Worm (Caenorhabditis elegans) whole organism, L1 larva: ENCODE data around the gene C18B2.2.

Experiments
- C04F5.9 ChIP-seq: sonication (generic microtip); optimal IDR thresholded peaks from 2 replicates; lab custom pipeline; 2016; ENCODE audit warnings: missing genetic modification characterization, missing compliant biosample characterization
- C34B4.2 ChIP-seq: sonication (generic microtip); optimal IDR thresholded peaks from 2 replicates; lab custom pipeline; 2017; ENCODE audit warnings: mild to moderate bottlenecking, missing genetic modification characterization, missing compliant biosample characterization
- aha-1 ChIP-seq: fragments of 150-350 bp; optimal IDR thresholded peaks from 2 replicates; lab custom pipeline; 2014; ENCODE audit warnings: missing biosample characterization, missing genetic modification characterization
- blmp-1 ChIP-seq: fragments of 150-350 bp; optimal IDR thresholded peaks from 2 replicates; lab custom pipeline; 2014; ENCODE audit warnings: missing biosample characterization, missing genetic modification characterization
- ceh-8 ChIP-seq: fragments of 200-800 bp; sonication (Bioruptor generic); optimal IDR thresholded peaks from 2 replicates; lab custom pipeline; 2018; ENCODE audit warnings: mild to moderate bottlenecking, missing genetic modification characterization, moderate library complexity, missing compliant biosample characterization
- ceh-88 ChIP-seq: fragments of 200-800 bp; sonication (Bioruptor generic); IDR thresholded peaks from 2 replicates; pipeline ENCODE4 v1.3.6; 2022; ENCODE audit warnings: missing genetic modification characterization, missing compliant biosample characterization
- efl-1 ChIP-seq, 4 experiments: fragments of 150-350 bp; optimal IDR thresholded peaks in 3 of 4; peaks in 1 of 4; 1 replicate in 1 of 4; 2 replicates in 3 of 4; lab custom pipeline; 2014; ENCODE audit warnings: missing biosample characterization in 2 of 4, missing genetic modification characterization in 2 of 4, missing genetic modification reagents in 2 of 4
- elt-2 ChIP-seq: sonication (generic microtip); optimal IDR thresholded peaks from 2 replicates; lab custom pipeline; 2016; ENCODE audit warnings: missing genetic modification characterization, mild to moderate bottlenecking, inconsistent platforms, missing compliant biosample characterization, missing genetic modification reagents
- fkh-10 ChIP-seq: sonication (generic microtip); optimal IDR thresholded peaks from 2 replicates; lab custom pipeline; 2017; ENCODE audit warnings: missing biosample characterization, missing genetic modification reagents, missing genetic modification characterization
- hlh-17 ChIP-seq: fragments of 200-800 bp; sonication (Bioruptor generic); optimal IDR thresholded peaks from 2 replicates; lab custom pipeline; 2018; ENCODE audit warnings: missing genetic modification characterization, mild to moderate bottlenecking, missing compliant biosample characterization, moderate library complexity, borderline replicate concordance
- hlh-4 ChIP-seq: sonication (generic microtip); optimal IDR thresholded peaks from 2 replicates; lab custom pipeline; 2016; ENCODE audit warnings: mild to moderate bottlenecking, missing genetic modification characterization, missing compliant biosample characterization
- hpl-2 ChIP-seq: fragments of 150-350 bp; optimal IDR thresholded peaks from 2 replicates; lab custom pipeline; 2014; ENCODE audit warnings: missing biosample characterization, missing genetic modification reagents, missing genetic modification characterization
- jun-1 ChIP-seq: fragments of 150-350 bp; optimal IDR thresholded peaks from 2 replicates; lab custom pipeline; 2014; ENCODE audit warnings: missing biosample characterization, missing genetic modification reagents, missing genetic modification characterization
- lin-13 ChIP-seq: fragments of 150-350 bp; optimal IDR thresholded peaks from 2 replicates; lab custom pipeline; 2014; ENCODE audit warnings: missing biosample characterization, missing genetic modification reagents, missing genetic modification characterization
- lin-14 ChIP-seq: fragments of 200-800 bp; sonication (Bioruptor generic); optimal IDR thresholded peaks from 2 replicates; lab custom pipeline; 2018; ENCODE audit warnings: mild to moderate bottlenecking, missing genetic modification characterization, moderate library complexity, missing compliant biosample characterization
- lin-35 ChIP-seq, 2 experiments: fragments of 150-350 bp; optimal IDR thresholded peaks; 2 replicates each; lab custom pipeline; 2014; ENCODE audit warnings: missing biosample characterization in 2 of 2, missing genetic modification characterization in 2 of 2, missing genetic modification reagents in 2 of 2
- mab-9 ChIP-seq: fragments of 200-800 bp; sonication (Bioruptor generic); IDR thresholded peaks from 2 replicates; pipeline ENCODE4 v1.3.6; 2022; ENCODE audit warnings: missing genetic modification reagents, missing genetic modification characterization, missing compliant biosample characterization
- mdl-1 ChIP-seq, 2 experiments: fragments of 150-350 bp; optimal IDR thresholded peaks; 2 replicates each; lab custom pipeline; 2014 to 2017; ENCODE audit warnings: missing biosample characterization in 2 of 2, missing genetic modification characterization in 2 of 2, inconsistent platforms in 1 of 2
- mef-2 ChIP-seq: fragments of 150-350 bp; optimal IDR thresholded peaks from 2 replicates; lab custom pipeline; 2014; ENCODE audit warnings: missing biosample characterization, missing genetic modification characterization
- nhr-237 ChIP-seq: fragments of 150-350 bp; optimal IDR thresholded peaks from 2 replicates; lab custom pipeline; 2014; ENCODE audit warnings: missing biosample characterization, missing genetic modification characterization
- nhr-47 ChIP-seq: sonication (generic microtip); optimal IDR thresholded peaks from 2 replicates; lab custom pipeline; 2016; ENCODE audit warnings: mild to moderate bottlenecking, missing genetic modification characterization, moderate library complexity, missing compliant biosample characterization
- nhr-71 ChIP-seq: sonication (generic microtip); optimal IDR thresholded peaks from 2 replicates; lab custom pipeline; 2016; ENCODE audit warnings: mild to moderate bottlenecking, missing genetic modification characterization, moderate library complexity, missing compliant biosample characterization
- pag-3 ChIP-seq: sonication (generic microtip); optimal IDR thresholded peaks from 2 replicates; lab custom pipeline; 2017; ENCODE audit warnings: missing genetic modification characterization, mild to moderate bottlenecking, missing compliant biosample characterization, antibody characterized with exemption, borderline replicate concordance; ENCODE audit not compliant: insufficient read depth
- pqm-1 ChIP-seq: sonication (generic microtip); optimal IDR thresholded peaks from 3 replicates; lab custom pipeline; 2017; ENCODE audit warnings: missing biosample characterization, missing genetic modification characterization
- rnt-1 ChIP-seq: sonication (generic microtip); optimal IDR thresholded peaks from 2 replicates; lab custom pipeline; 2016; ENCODE audit warnings: mild to moderate bottlenecking, missing genetic modification characterization, moderate library complexity, missing compliant biosample characterization
- skn-1 ChIP-seq: fragments of 150-350 bp; optimal IDR thresholded peaks from 2 replicates; lab custom pipeline; 2014; ENCODE audit warnings: missing biosample characterization, missing genetic modification characterization
- snu-23 ChIP-seq: sonication (generic microtip); optimal IDR thresholded peaks from 2 replicates; lab custom pipeline; 2016; ENCODE audit warnings: missing genetic modification characterization, missing compliant biosample characterization
- sox-4 ChIP-seq: sonication (generic microtip); optimal IDR thresholded peaks from 2 replicates; lab custom pipeline; 2016; ENCODE audit warnings: missing genetic modification characterization, missing compliant biosample characterization
- sup-37 ChIP-seq: fragments of 200-800 bp; sonication (Bioruptor generic); optimal IDR thresholded peaks from 2 replicates; lab custom pipeline; 2018; ENCODE audit warnings: mild to moderate bottlenecking, missing genetic modification characterization, missing compliant biosample characterization
- swsn-7 ChIP-seq: sonication (generic microtip); optimal IDR thresholded peaks from 2 replicates; lab custom pipeline; 2016; ENCODE audit warnings: missing genetic modification characterization, missing compliant biosample characterization
- unc-98 ChIP-seq: fragments of 200-800 bp; sonication (Bioruptor generic); IDR thresholded peaks from 2 replicates; pipeline ENCODE4 v1.3.6; 2022; ENCODE audit warnings: missing genetic modification characterization, missing compliant biosample characterization
- xbp-1 ChIP-seq: sonication (generic microtip); optimal IDR thresholded peaks from 2 replicates; lab custom pipeline; 2016; ENCODE audit warnings: missing genetic modification characterization, missing compliant biosample characterization
- zag-1 ChIP-seq: fragments of 150-350 bp; optimal IDR thresholded peaks from 2 replicates; lab custom pipeline; 2014; ENCODE audit warnings: missing biosample characterization, missing genetic modification characterization
- ztf-4 ChIP-seq: fragments of 150-350 bp; optimal IDR thresholded peaks from 2 replicates; lab custom pipeline; 2014; ENCODE audit warnings: missing biosample characterization, missing genetic modification characterization

The C18B2.2 gene

DNA sequence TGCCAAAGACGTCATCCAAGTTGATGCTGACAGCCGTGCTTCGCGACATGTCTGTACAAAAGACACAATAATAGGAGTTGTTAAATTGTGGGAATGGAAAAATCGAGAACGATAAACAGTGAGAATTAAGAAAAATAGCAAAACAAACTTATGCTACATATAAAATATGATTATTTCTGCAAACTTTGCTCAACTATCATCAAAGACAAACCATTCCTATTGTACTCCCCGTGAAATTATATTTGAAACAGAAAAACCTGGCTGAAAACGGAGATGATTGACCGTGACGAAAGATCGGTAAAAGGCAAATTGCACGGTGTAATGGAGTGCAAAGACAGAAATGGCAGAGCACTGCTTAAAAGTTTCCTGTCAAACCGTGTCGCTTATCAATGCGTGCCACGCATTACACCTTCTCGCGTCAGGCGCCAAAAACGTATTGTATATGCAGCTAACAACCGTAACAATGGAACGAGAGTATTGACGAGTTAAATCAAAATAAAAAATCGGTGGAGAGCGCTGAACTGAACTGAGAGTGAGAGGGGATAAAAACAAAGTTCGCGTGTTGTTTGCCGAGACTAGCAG, 12.1 kb upstream of the C18B2.2 start, which contains the start of gene C18B2.5:
Gene C18B2.5 (minus strand): TSS at position 51 of the 582 bp plus-strand sequence.
- TF ChIP-seq xbp-1 (tag; lab: Kevin White, UChicago) (no peak), nhr-71 (tag; lab: Kevin White, UChicago) (no peak), sox-4 (no peak), ceh-8 (no peak), C34B4.2 (no peak), swsn-7 (tag; lab: Kevin White, UChicago) (no peak), mab-9 (GFP tag; lab: Robert Waterston, UW) (no peak), zag-1 (tag; lab: Kevin White, UChicago) (no peak), nhr-237 (tag; lab: Kevin White, UChicago) (no peak), nhr-47 (tag; lab: Kevin White, UChicago) (no peak), elt-2 (peak; percentile 35), skn-1 (no peak), efl-1 (optimal IDR thresholded peaks at IDR 0.05; lab: Kevin White, UChicago) (no peak), efl-1 (GFP tag; optimal IDR thresholded peaks at IDR 0.05 in 1 of 2; lab: Kevin White, UChicago) (peak in 1 of 2 experiments; percentile 72)

DNA sequence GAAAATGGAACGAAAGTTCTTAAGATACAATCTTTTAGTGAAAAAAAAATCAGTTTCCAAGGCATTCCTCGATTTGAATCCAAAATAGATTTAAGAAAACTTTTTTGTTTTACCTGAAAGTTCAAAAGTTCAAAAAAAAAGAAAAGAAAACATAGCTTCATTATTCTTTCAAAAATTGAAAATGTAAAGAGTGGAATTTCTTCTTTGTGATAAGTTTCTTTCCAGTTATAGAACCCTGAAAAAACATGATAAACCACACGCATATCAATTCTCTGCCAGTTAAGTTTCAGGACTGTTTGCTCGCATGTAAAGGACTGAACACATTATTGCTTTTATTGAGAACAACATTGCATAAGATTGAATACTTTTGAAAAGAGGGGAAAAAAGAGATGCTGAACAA, 11.5 kb upstream of the C18B2.2 start:
- TF ChIP-seq jun-1 (tag; lab: Kevin White, UChicago) (no peak), pag-3 (tag; lab: Kevin White, UChicago) (no peak), hpl-2 (GFP tag; lab: Kevin White, UChicago) (no peak), C04F5.9 (tag; lab: Kevin White, UChicago) (no peak), sup-37 (GFP tag; lab: Kevin White, UChicago) (no peak), hlh-4 (tag; lab: Kevin White, UChicago) (no peak), snu-23 (GFP tag; lab: Kevin White, UChicago) (no peak), ztf-4 (no peak), lin-13 (GFP tag; lab: Kevin White, UChicago) (no peak)
- TF ChIP-seq, all 84 proteins: peak for 0

DNA sequence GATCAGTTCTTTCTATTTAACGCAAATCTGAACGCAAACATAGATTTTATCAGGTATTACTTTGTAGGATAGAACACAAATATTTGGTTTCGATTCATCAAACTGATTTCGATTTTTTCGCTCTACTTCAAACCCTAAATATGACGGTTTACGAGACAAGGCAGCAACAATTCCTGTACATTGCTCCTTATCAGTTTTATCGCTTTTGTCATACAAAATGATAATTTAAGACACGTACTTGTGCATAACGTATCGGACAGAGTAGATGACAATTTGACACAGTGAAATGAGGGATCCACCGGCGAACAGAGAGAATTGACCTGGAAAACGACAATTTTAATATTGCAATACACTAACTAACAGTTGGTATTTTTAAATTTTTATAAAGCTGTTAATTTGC, 9.6 kb upstream of the C18B2.2 start:
- TF ChIP-seq lin-35 (GFP tag; optimal IDR thresholded peaks at IDR 0.05; lab: Kevin White, UChicago) (peak in 1 of 2 experiments; percentile 29), blmp-1 (no peak), elt-2 (peak; percentile 70), pqm-1 (peak; percentile 49), aha-1 (tag; lab: Kevin White, UChicago) (no peak), efl-1 (optimal IDR thresholded peaks at IDR 0.05; lab: Kevin White, UChicago) (no peak), efl-1 (GFP tag; optimal IDR thresholded peaks at IDR 0.05 in 1 of 2; lab: Kevin White, UChicago) (peak in 1 of 2 experiments; percentile 67)

DNA sequence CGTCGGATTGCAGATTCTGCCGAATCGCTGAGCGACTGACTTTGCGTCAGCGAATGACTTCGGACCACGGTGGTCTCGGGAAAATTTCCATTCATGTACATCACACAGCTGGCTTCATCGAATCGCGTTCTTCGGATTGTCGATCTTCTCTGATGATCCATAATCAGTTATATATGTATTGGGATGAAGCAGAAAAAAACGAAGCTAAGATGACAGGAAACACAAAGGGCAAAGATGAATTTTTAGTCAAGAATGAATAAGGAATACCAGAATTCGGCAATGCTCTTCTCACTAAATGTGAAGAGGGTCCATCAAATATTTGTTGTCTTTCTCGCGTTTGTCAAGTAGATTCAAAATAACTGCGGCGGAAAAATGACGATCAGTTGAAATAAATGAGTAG, 6.0 kb upstream of the C18B2.2 start, which contains the start of gene del-9:
Gene del-9 (minus strand): TSS at position 101 of the 400 bp plus-strand sequence.
- TF ChIP-seq hlh-17 (GFP tag; lab: Kevin White, UChicago) (no peak), unc-98 (GFP tag; lab: Robert Waterston, UW) (no peak)

DNA sequence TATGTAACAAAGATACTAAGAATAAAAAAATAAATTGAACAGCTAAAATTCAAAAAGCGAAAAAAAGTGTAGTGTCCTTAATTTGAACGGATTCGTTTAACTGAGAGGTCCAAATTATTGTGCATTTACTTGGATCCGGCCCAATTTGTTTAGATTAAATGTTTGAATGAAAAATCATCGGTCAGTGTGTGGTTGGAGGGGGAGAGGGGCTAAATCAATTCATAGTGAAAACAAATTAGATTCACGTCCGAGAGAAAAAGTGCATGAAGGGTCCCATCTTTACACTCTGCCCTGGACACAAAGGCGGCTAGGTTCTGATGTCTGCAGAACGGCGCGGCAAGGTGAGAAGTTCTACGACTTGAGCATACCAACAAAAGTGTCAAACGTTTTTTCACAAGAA, 4.4 kb upstream of the C18B2.2 start:
- TF ChIP-seq lin-14 (GFP tag; lab: Kevin White, UChicago) (peak; percentile 9), ztf-4 (no peak)

DNA sequence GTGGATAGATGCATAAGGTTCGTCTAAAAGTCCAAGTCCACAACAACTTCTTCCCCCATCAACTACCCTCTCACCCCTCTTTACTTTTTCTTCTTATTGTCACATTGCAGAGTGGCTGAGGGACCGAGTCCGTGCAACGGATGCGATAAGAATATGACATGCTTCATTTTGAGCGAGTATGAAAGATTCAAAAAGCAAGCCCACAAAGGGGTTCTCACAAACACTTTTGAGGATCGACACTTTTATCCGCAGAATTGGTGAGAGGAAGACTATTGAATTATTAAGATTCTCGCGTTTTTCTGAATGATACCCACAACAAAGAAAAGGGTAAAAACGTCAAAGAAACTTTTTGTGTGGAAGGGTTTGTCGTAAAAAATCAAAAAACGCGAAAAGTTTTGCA, 2.3 kb downstream of the C18B2.2 start:
- TF ChIP-seq rnt-1 (tag; lab: Kevin White, UChicago): no peak
- no peak for TF ChIP-seq mdl-1 (tag; optimal IDR thresholded peaks at IDR 0.05; lab: Kevin White, UChicago)
- no peak for TF ChIP-seq blmp-1
- no peak for TF ChIP-seq fkh-10 (GFP tag; lab: Kevin White, UChicago)
- no peak for TF ChIP-seq efl-1 (optimal IDR thresholded peaks at IDR 0.05; lab: Kevin White, UChicago)
- TF ChIP-seq efl-1 (GFP tag; optimal IDR thresholded peaks at IDR 0.05 in 1 of 2; lab: Kevin White, UChicago): peak in 1 of 2 experiments; percentile 87
- no peak for TF ChIP-seq mef-2
- no peak for TF ChIP-seq ceh-88 (GFP tag; lab: Robert Waterston, UW)
- TF ChIP-seq, all 84 proteins: peak for 1
